Fruit fly (Drosophila melanogaster) whole organism, embryonic: Measurements from ENCODE around the gene CG3764.

Source experiments
- Ada2b ChIP-seq: fragments of 200-800 bp; sonication (Bioruptor generic); IDR thresholded peaks from 2 replicates; pipeline ENCODE4 v1.3.6; 2022; ENCODE audit warnings: missing biosample characterization, missing genetic modification characterization
- Atf3 ChIP-seq: fragments of 200-800 bp; sonication (Bioruptor generic); optimal IDR thresholded peaks from 3 replicates; lab custom pipeline; 2016; ENCODE audit warnings: missing biosample characterization, missing genetic modification characterization
- CG1024 ChIP-seq: fragments of 200-800 bp; sonication (Bioruptor generic); IDR thresholded peaks from 2 replicates; pipeline ENCODE4 v1.3.6; 2022; ENCODE audit warnings: missing biosample characterization, missing genetic modification characterization
- CG10979 ChIP-seq: fragments of 200-800 bp; sonication (Bioruptor generic); optimal IDR thresholded peaks from 2 replicates; lab custom pipeline; 2018; ENCODE audit warnings: missing biosample characterization, mild to moderate bottlenecking, missing genetic modification characterization, moderate library complexity
- CG11085 ChIP-seq: fragments of 200-800 bp; sonication (Bioruptor generic); IDR thresholded peaks from 2 replicates; pipeline ENCODE4 v1.3.6; 2022; ENCODE audit warnings: missing biosample characterization, missing genetic modification characterization
- CG11456 ChIP-seq: fragments of 200-800 bp; sonication (Bioruptor generic); IDR thresholded peaks from 3 replicates; pipeline ENCODE4 v1.3.6; 2022; ENCODE audit warnings: missing biosample characterization, missing genetic modification characterization
- CG30403 ChIP-seq: fragments of 200-800 bp; sonication (Bioruptor generic); optimal IDR thresholded peaks from 3 replicates; lab custom pipeline; 2016; ENCODE audit warnings: missing biosample characterization, missing genetic modification characterization
- CG31224 ChIP-seq: fragments of 200-800 bp; sonication (Bioruptor generic); IDR thresholded peaks from 2 replicates; pipeline ENCODE4 v1.3.6; 2022; ENCODE audit warnings: missing biosample characterization, missing genetic modification characterization
- CG3163 ChIP-seq: fragments of 200-800 bp; sonication (Bioruptor generic); optimal IDR thresholded peaks from 3 replicates; lab custom pipeline; 2016; ENCODE audit warnings: missing biosample characterization, missing genetic modification characterization
- CG33213 ChIP-seq: fragments of 200-800 bp; sonication (Bioruptor generic); optimal IDR thresholded peaks from 3 replicates; lab custom pipeline; 2016; ENCODE audit warnings: missing biosample characterization, missing genetic modification characterization
- CG6683 ChIP-seq: fragments of 200-800 bp; sonication (Bioruptor generic); optimal IDR thresholded peaks from 2 replicates; lab custom pipeline; 2017; ENCODE audit warnings: missing biosample characterization, mild to moderate bottlenecking, missing genetic modification characterization, missing genetic modification reagents
- CG6689 ChIP-seq: fragments of 200-800 bp; sonication (Bioruptor generic); IDR thresholded peaks from 2 replicates; pipeline ENCODE4 v1.3.6; 2022; ENCODE audit warnings: missing biosample characterization, missing genetic modification characterization
- CG6813 ChIP-seq: fragments of 200-800 bp; sonication (Bioruptor generic); optimal IDR thresholded peaks from 2 replicates; lab custom pipeline; 2017; ENCODE audit warnings: missing biosample characterization, missing genetic modification characterization, mild to moderate bottlenecking, moderate library complexity, missing genetic modification reagents
- CG7839 ChIP-seq: fragments of 200-800 bp; sonication (Bioruptor generic); optimal IDR thresholded peaks from 3 replicates; lab custom pipeline; 2018; ENCODE audit warnings: missing biosample characterization, mild to moderate bottlenecking, missing genetic modification characterization, moderate library complexity
- CG8359 ChIP-seq: fragments of 200-800 bp; sonication (Bioruptor generic); optimal IDR thresholded peaks from 2 replicates; lab custom pipeline; 2017; ENCODE audit warnings: missing biosample characterization, mild to moderate bottlenecking, missing genetic modification characterization, borderline replicate concordance
- CG9437 ChIP-seq: fragments of 200-800 bp; sonication (Bioruptor generic); optimal IDR thresholded peaks from 2 replicates; lab custom pipeline; 2018; ENCODE audit warnings: missing biosample characterization, mild to moderate bottlenecking, missing genetic modification characterization
- Camta ChIP-seq: fragments of 200-800 bp; sonication (Bioruptor generic); optimal IDR thresholded peaks from 2 replicates; lab custom pipeline; 2016; ENCODE audit warnings: missing biosample characterization, missing genetic modification characterization
- Chrac-16 ChIP-seq: fragments of 200-800 bp; sonication (Bioruptor generic); optimal IDR thresholded peaks from 3 replicates; lab custom pipeline; 2016; ENCODE audit warnings: missing biosample characterization, missing genetic modification characterization
- E2f1 ChIP-seq: fragments of 200-800 bp; sonication (Bioruptor generic); IDR thresholded peaks from 2 replicates; pipeline ENCODE4 v1.3.6; 2022; ENCODE audit warnings: missing biosample characterization, missing genetic modification characterization
- Gug ChIP-seq: fragments of 200-800 bp; sonication (Bioruptor generic); IDR thresholded peaks from 4 replicates; pipeline ENCODE4 v1.3.6; 2022; ENCODE audit warnings: missing biosample characterization, missing genetic modification characterization
- MBD-R2 ChIP-seq: fragments of 200-800 bp; sonication (Bioruptor generic); IDR thresholded peaks from 2 replicates; pipeline ENCODE4 v1.3.6; 2022; ENCODE audit warnings: missing biosample characterization, missing genetic modification characterization
- Mad ChIP-seq: fragments of 200-800 bp; sonication (Bioruptor generic); optimal IDR thresholded peaks from 2 replicates; lab custom pipeline; 2016; ENCODE audit warnings: missing biosample characterization, missing genetic modification characterization
- Optix ChIP-seq: fragments of 200-800 bp; sonication (Bioruptor generic); IDR thresholded peaks from 3 replicates; pipeline ENCODE4 v1.3.6; 2022; ENCODE audit warnings: missing biosample characterization, missing genetic modification characterization
- Pdp1 ChIP-seq, 2 experiments: fragments of 200-800 bp; sonication (Bioruptor generic); optimal IDR thresholded peaks; 3 replicates each; lab custom pipeline; 2016; ENCODE audit warnings: missing biosample characterization in 2 of 2, missing genetic modification characterization in 2 of 2, mild to moderate bottlenecking in 1 of 2, moderate library complexity in 1 of 2
- Six4 ChIP-seq: fragments of 200-800 bp; sonication (Bioruptor generic); optimal IDR thresholded peaks from 2 replicates; lab custom pipeline; 2016; ENCODE audit warnings: missing biosample characterization, missing genetic modification characterization
- Xbp1 ChIP-seq: fragments of 200-800 bp; sonication (Bioruptor generic); optimal IDR thresholded peaks from 3 replicates; lab custom pipeline; 2016; ENCODE audit warnings: missing biosample characterization, mild to moderate bottlenecking, missing genetic modification characterization
- al ChIP-seq: fragments of 200-800 bp; sonication (Bioruptor generic); IDR thresholded peaks from 2 replicates; pipeline ENCODE4 v1.3.6; 2022; ENCODE audit warnings: missing biosample characterization, missing genetic modification characterization
- amos ChIP-seq: fragments of 200-800 bp; sonication (Bioruptor generic); IDR thresholded peaks from 2 replicates; pipeline ENCODE4 v1.3.6; 2022; ENCODE audit warnings: missing biosample characterization, missing genetic modification characterization; ENCODE audit not compliant: partially characterized antibody
- aop ChIP-seq: fragments of 200-800 bp; sonication (Bioruptor generic); IDR thresholded peaks from 2 replicates; pipeline ENCODE4 v1.3.6; 2022; ENCODE audit warnings: missing biosample characterization, missing genetic modification characterization
- ap ChIP-seq: fragments of 200-800 bp; sonication (Bioruptor generic); IDR thresholded peaks from 2 replicates; pipeline ENCODE4 v1.3.6; 2022; ENCODE audit warnings: missing biosample characterization, missing genetic modification characterization
- ato ChIP-seq: fragments of 200-800 bp; sonication (Bioruptor generic); IDR thresholded peaks from 2 replicates; pipeline ENCODE4 v1.3.6; 2022; ENCODE audit warnings: missing biosample characterization, missing genetic modification characterization; ENCODE audit not compliant: partially characterized antibody
- az2 ChIP-seq: fragments of 200-800 bp; sonication (Bioruptor generic); optimal IDR thresholded peaks from 3 replicates; lab custom pipeline; 2016; ENCODE audit warnings: missing biosample characterization, missing genetic modification characterization
- bab2 ChIP-seq: fragments of 200-800 bp; sonication (Bioruptor generic); optimal IDR thresholded peaks from 2 replicates; lab custom pipeline; 2016; ENCODE audit warnings: missing biosample characterization, missing genetic modification characterization
- cg ChIP-seq: fragments of 200-800 bp; sonication (Bioruptor generic); optimal IDR thresholded peaks from 3 replicates; lab custom pipeline; 2019; ENCODE audit warnings: missing biosample characterization, mild to moderate bottlenecking, missing genetic modification characterization, moderate library complexity
- ci ChIP-seq: fragments of 200-800 bp; sonication (Bioruptor generic); IDR thresholded peaks from 3 replicates; pipeline ENCODE4 v1.3.6; 2022; ENCODE audit warnings: missing biosample characterization, missing genetic modification characterization
- corto ChIP-seq: fragments of 200-800 bp; sonication (Bioruptor generic); optimal IDR thresholded peaks from 2 replicates; lab custom pipeline; 2016; ENCODE audit warnings: missing biosample characterization, mild to moderate bottlenecking, missing genetic modification characterization, moderate library complexity
- disco-r ChIP-seq: fragments of 200-800 bp; sonication (Bioruptor generic); optimal IDR thresholded peaks from 2 replicates; lab custom pipeline; 2016; ENCODE audit warnings: missing biosample characterization, missing genetic modification characterization
- dm ChIP-seq: fragments of 200-800 bp; sonication (Bioruptor generic); optimal IDR thresholded peaks from 3 replicates; lab custom pipeline; 2016; ENCODE audit warnings: missing biosample characterization, missing genetic modification characterization
- dmrt99B ChIP-seq: fragments of 200-800 bp; sonication (Bioruptor generic); optimal IDR thresholded peaks from 2 replicates; lab custom pipeline; 2018; ENCODE audit warnings: missing biosample characterization, mild to moderate bottlenecking, missing genetic modification characterization, moderate library complexity
- eyg ChIP-seq: fragments of 200-800 bp; sonication (Bioruptor generic); optimal IDR thresholded peaks from 3 replicates; lab custom pipeline; 2016; ENCODE audit warnings: missing biosample characterization, missing genetic modification characterization
- her ChIP-seq: fragments of 200-800 bp; sonication (Bioruptor generic); optimal IDR thresholded peaks from 2 replicates; lab custom pipeline; 2016; ENCODE audit warnings: missing biosample characterization, missing genetic modification characterization
- inv ChIP-seq: fragments of 200-800 bp; sonication (Bioruptor generic); IDR thresholded peaks from 2 replicates; pipeline ENCODE4 v1.3.6; 2022; ENCODE audit warnings: missing biosample characterization, missing genetic modification characterization; ENCODE audit not compliant: partially characterized antibody
- jigr1 ChIP-seq: fragments of 200-800 bp; sonication (Bioruptor generic); IDR thresholded peaks from 3 replicates; pipeline ENCODE4 v1.3.6; 2022; ENCODE audit warnings: missing biosample characterization, missing genetic modification characterization
- nau ChIP-seq: fragments of 200-800 bp; sonication (Bioruptor generic); optimal IDR thresholded peaks from 3 replicates; lab custom pipeline; 2017; ENCODE audit warnings: missing biosample characterization, mild to moderate bottlenecking, missing genetic modification characterization, missing genetic modification reagents
- otp ChIP-seq: fragments of 200-800 bp; sonication (Bioruptor generic); IDR thresholded peaks from 3 replicates; pipeline ENCODE4, ENCODE4 v1.3.6; 2022; ENCODE audit warnings: missing biosample characterization, missing genetic modification characterization
- psq ChIP-seq: fragments of 200-800 bp; sonication (Bioruptor generic); optimal IDR thresholded peaks from 2 replicates; lab custom pipeline; 2017; ENCODE audit warnings: missing biosample characterization, missing genetic modification characterization
- schlank ChIP-seq: fragments of 200-800 bp; sonication (Bioruptor generic); optimal IDR thresholded peaks from 2 replicates; lab custom pipeline; 2018; ENCODE audit warnings: missing biosample characterization, mild to moderate bottlenecking, missing genetic modification characterization
- seq ChIP-seq: fragments of 200-800 bp; sonication (Bioruptor generic); IDR thresholded peaks from 2 replicates; pipeline ENCODE4 v1.3.6; 2022; ENCODE audit warnings: missing biosample characterization, missing genetic modification characterization
- tll ChIP-seq, 2 experiments: fragments of 200-800 bp in 1 of 2; fragments of >200 bp in 1 of 2; sonication (Bioruptor generic) in 1 of 2; optimal IDR thresholded peaks; 2 replicates each; lab custom pipeline; 2017 to 2019; ENCODE audit warnings: missing biosample characterization in 2 of 2, missing genetic modification characterization in 2 of 2, mild to moderate bottlenecking in 1 of 2, moderate library complexity in 1 of 2
- tna ChIP-seq: fragments of 200-800 bp; sonication (Bioruptor generic); IDR thresholded peaks from 2 replicates; pipeline ENCODE4 v1.3.6; 2022; ENCODE audit warnings: missing biosample characterization, missing genetic modification characterization; ENCODE audit not compliant: partially characterized antibody
- tup ChIP-seq: fragments of 200-800 bp; sonication (Bioruptor generic); optimal IDR thresholded peaks from 2 replicates; lab custom pipeline; 2016; ENCODE audit warnings: missing biosample characterization, mild to moderate bottlenecking, missing genetic modification characterization, moderate library complexity
- wor ChIP-seq: fragments of 200-800 bp; sonication (Bioruptor generic); IDR thresholded peaks from 2 replicates; pipeline ENCODE4 v1.3.6; 2022; ENCODE audit warnings: missing biosample characterization, missing genetic modification characterization

Gene CG3764

DNA sequence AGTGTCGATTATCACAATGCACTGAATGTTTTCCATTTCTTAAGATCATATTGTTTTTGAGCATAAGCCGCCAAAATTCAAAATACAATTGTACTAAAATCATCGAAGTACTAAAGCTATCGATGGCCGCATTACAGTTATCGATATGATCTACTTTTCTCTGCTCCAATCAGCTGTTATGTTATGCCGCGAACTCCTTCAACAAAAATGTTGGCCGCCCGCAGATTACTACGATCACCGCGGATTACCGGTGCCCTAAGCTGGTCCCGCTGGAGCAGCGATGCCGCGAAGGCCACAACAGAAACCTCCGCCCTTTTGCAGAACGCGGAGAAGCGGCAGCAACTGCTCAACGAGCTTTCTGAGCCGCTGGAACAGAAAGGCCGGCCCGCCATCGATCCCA, 23.1 kb upstream of the CG3764 start, which contains the start of gene beg (continued):
- TF ChIP-seq az2 (GFP tag; lab: Kevin White, UChicago), result no peak
- TF ChIP-seq CG9437, result no peak
- TF ChIP-seq CG3163 (GFP tag; lab: Kevin White, UChicago), result no peak
- TF ChIP-seq eyg, result no peak
- TF ChIP-seq cg (GFP tag; lab: Kevin White, UChicago), result no peak
- no peak for TF ChIP-seq CG30403
- TF ChIP-seq seq (GFP tag; lab: Robert Waterston, UW), result no peak
- peak; percentile 87 for TF ChIP-seq MBD-R2 (GFP tag; lab: Robert Waterston, UW)
- TF ChIP-seq bab2 (GFP tag; lab: Kevin White, UChicago), result no peak
- TF ChIP-seq jigr1 (GFP tag; lab: Robert Waterston, UW), result no peak
- peak in 1 of 2 experiments; percentile 17 for TF ChIP-seq Pdp1 (GFP tag; optimal IDR thresholded peaks at IDR 0.05; lab: Kevin White, UChicago)
- TF ChIP-seq dm (GFP tag; lab: Kevin White, UChicago), result no peak
- TF ChIP-seq Ada2b, result no peak
- no peak for TF ChIP-seq CG6683 (GFP tag; lab: Kevin White, UChicago)
- TF ChIP-seq CG7839 (tag; lab: Kevin White, UChicago), result no peak
- TF ChIP-seq CG11085 (GFP tag; lab: Robert Waterston, UW), result no peak
- no peak for TF ChIP-seq CG10979
- TF ChIP-seq ap (GFP tag; lab: Robert Waterston, UW), result no peak
- no peak for TF ChIP-seq tll (GFP tag; optimal IDR thresholded peaks at IDR 0.05; lab: Kevin White, UChicago)
- TF ChIP-seq psq (GFP tag; lab: Kevin White, UChicago), result no peak
- TF ChIP-seq amos (GFP tag; lab: Robert Waterston, UW), result peak; percentile 56; the same call in 1 of the 2 replicates
- no peak for TF ChIP-seq CG1024 (GFP tag; lab: Robert Waterston, UW)
- TF ChIP-seq Xbp1 (GFP tag; lab: Kevin White, UChicago), result no peak
- TF ChIP-seq tup (GFP tag; lab: Kevin White, UChicago), result no peak
- TF ChIP-seq Chrac-16 (GFP tag; lab: Kevin White, UChicago), result no peak
- no peak for TF ChIP-seq ci (GFP tag; lab: Robert Waterston, UW)
- no peak for TF ChIP-seq disco-r (GFP tag; lab: Kevin White, UChicago)
- TF ChIP-seq al (GFP tag; lab: Robert Waterston, UW), result no peak
- no peak for TF ChIP-seq CG8359 (GFP tag; lab: Kevin White, UChicago)
- no peak for TF ChIP-seq Atf3 (GFP tag; lab: Kevin White, UChicago)
- no peak for TF ChIP-seq wor (GFP tag; lab: Robert Waterston, UW)
- no peak for TF ChIP-seq otp (GFP tag; lab: Robert Waterston, UW)
- TF ChIP-seq E2f1 (GFP tag; lab: Robert Waterston, UW), result no peak
- TF ChIP-seq nau (GFP tag; lab: Kevin White, UChicago), result no peak
- no peak for TF ChIP-seq CG6813 (GFP tag; lab: Kevin White, UChicago)
- TF ChIP-seq CG33213 (GFP tag; lab: Kevin White, UChicago), result no peak
- TF ChIP-seq Mad (GFP tag; lab: Kevin White, UChicago), result no peak
- TF ChIP-seq CG31224 (GFP tag; lab: Robert Waterston, UW), result no peak
- no peak for TF ChIP-seq dmrt99B
- TF ChIP-seq ato (GFP tag; lab: Robert Waterston, UW), result peak; percentile 71
- no peak for TF ChIP-seq Six4 (GFP tag; lab: Kevin White, UChicago)
- TF ChIP-seq corto, result no peak
- TF ChIP-seq schlank (tag; lab: Kevin White, UChicago), result no peak
- no peak for TF ChIP-seq Gug (GFP tag; lab: Robert Waterston, UW)
- TF ChIP-seq her, result no peak
- no peak for TF ChIP-seq Camta (GFP tag; lab: Kevin White, UChicago)
- TF ChIP-seq Optix (GFP tag; lab: Robert Waterston, UW), result no peak
- TF ChIP-seq CG6689 (GFP tag; lab: Robert Waterston, UW), result no peak
- peak; percentile 62 for TF ChIP-seq tna (GFP tag; lab: Robert Waterston, UW)
- TF ChIP-seq CG11456, result no peak
- TF ChIP-seq inv (GFP tag; lab: Robert Waterston, UW), result peak; percentile 24; the same call in 1 of the 2 replicates
- TF ChIP-seq aop, result no peak
